Fruit fly (Drosophila melanogaster): Measurements from ENCODE around the gene CG6138.

DNA sequence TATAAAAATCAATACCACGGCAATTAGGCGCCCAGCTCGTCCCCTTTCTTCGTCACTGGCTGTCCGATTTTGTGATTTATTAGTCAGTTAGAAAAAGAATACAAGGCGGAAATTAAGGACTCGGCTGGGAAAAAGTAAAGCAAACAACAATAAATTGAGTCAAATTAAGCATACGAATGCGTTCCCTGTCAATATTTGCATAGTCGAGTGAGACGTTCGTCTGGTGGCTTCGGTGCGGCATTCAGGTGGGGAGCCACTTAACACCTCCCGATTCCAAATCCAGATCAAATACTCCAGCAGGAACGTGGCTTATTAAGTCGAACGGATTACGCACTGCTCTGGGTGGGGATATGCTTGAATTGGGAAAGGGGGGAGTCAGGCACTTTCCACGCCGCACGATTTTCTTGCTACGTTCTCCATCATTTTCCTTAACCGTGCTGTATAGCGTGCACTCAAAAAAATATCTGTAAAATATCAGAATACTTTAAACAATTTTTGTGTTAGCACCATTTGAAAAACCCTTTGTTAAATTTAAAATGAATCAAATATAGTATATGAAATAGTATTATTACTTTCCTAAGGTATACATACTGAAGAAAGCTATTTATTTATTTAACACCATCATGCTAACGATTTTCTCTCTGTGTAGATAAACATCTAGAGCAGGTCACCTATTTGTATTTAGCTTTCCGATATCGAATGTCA is 23.9 kb upstream of the CG6138 start:
- TF ChIP-seq CG8478 (optimal IDR thresholded peaks at IDR 0.05) (no peak), CTCF (optimal IDR thresholded peaks at IDR 0.05) (no peak)
